Fruit fly (Drosophila melanogaster) Kc167 (cell line): ENCODE data around the gene Sec20.

ENCODE experiments used
- Myc ChIP-seq: fragments of >200 bp; optimal IDR thresholded peaks from 2 replicates; lab custom pipeline; 2017; ENCODE audit warnings: missing external identifiers
- Sin3A ChIP-seq: fragments of >200 bp; optimal IDR thresholded peaks from 2 replicates; lab custom pipeline; 2018; ENCODE audit warnings: missing external identifiers
- h ChIP-seq: fragments of >200 bp; optimal IDR thresholded peaks from 3 replicates; lab custom pipeline; 2018; ENCODE audit warnings: missing external identifiers
- psq ChIP-seq: fragments of >200 bp; optimal IDR thresholded peaks from 2 replicates; lab custom pipeline; 2017; ENCODE audit warnings: missing external identifiers
- ttk ChIP-seq: sonication (Bioruptor generic); optimal IDR thresholded peaks from 2 replicates; lab custom pipeline; 2017; ENCODE audit warnings: missing external identifiers

- no peak for TF ChIP-seq Sin3A (lab: Kevin White, UChicago)
- no peak for TF ChIP-seq psq
- TF ChIP-seq ttk = no peak
- TF ChIP-seq h (lab: Kevin White, UChicago) = no peak
- TF ChIP-seq Myc (lab: Kevin White, UChicago) = no peak
Measured at dm6 chr3R:5801703-5802436, 22.5 kb downstream of the Sec20 start, which contains the start of gene CG11000.
